Worm (Caenorhabditis elegans) whole organism, L2 larva: ENCODE measurements around the gene T09D3.3.

ENCODE experiments used
- R02D3.7 ChIP-seq: fragments of 150-350 bp; optimal IDR thresholded peaks from 2 replicates; lab custom pipeline; 2014; ENCODE audit warnings: missing biosample characterization, missing genetic modification characterization
- Y55F3AM.14 ChIP-seq: fragments of 200-800 bp; sonication (Bioruptor generic); optimal IDR thresholded peaks from 2 replicates; lab custom pipeline; 2018; ENCODE audit warnings: mild to moderate bottlenecking, missing genetic modification characterization, missing compliant biosample characterization
- aly-2 ChIP-seq: fragments of 150-350 bp; optimal IDR thresholded peaks from 2 replicates; lab custom pipeline; 2014; ENCODE audit warnings: missing biosample characterization, missing genetic modification characterization
- ama-1 ChIP-seq: fragments of 150-350 bp; optimal IDR thresholded peaks from 2 replicates; lab custom pipeline; 2018; ENCODE audit warnings: inconsistent platforms
- blmp-1 ChIP-seq: sonication (generic microtip); optimal IDR thresholded peaks from 2 replicates; lab custom pipeline; 2017; ENCODE audit warnings: missing genetic modification characterization, mild to moderate bottlenecking, missing compliant biosample characterization, antibody characterized with exemption, moderate library complexity; ENCODE audit not compliant: insufficient read depth
- ceh-16 ChIP-seq: fragments of 150-350 bp; optimal IDR thresholded peaks from 2 replicates; lab custom pipeline; 2014; ENCODE audit warnings: missing biosample characterization, missing genetic modification characterization
- ceh-82 ChIP-seq: fragments of 150-350 bp; optimal IDR thresholded peaks from 2 replicates; lab custom pipeline; 2014; ENCODE audit warnings: missing biosample characterization, missing genetic modification characterization
- crh-2 ChIP-seq: sonication (generic microtip); optimal IDR thresholded peaks from 2 replicates; lab custom pipeline; 2017; ENCODE audit warnings: missing biosample characterization, missing genetic modification characterization
- egl-27 ChIP-seq: sonication (generic microtip); optimal IDR thresholded peaks from 3 replicates; lab custom pipeline; 2017; ENCODE audit warnings: missing biosample characterization, missing genetic modification reagents, missing genetic modification characterization
- fos-1 ChIP-seq: fragments of 150-350 bp; optimal IDR thresholded peaks from 2 replicates; lab custom pipeline; 2014; ENCODE audit warnings: missing biosample characterization, missing genetic modification characterization
- lin-11 ChIP-seq: fragments of 150-350 bp; sonication (generic microtip); optimal IDR thresholded peaks from 2 replicates; lab custom pipeline; 2014; ENCODE audit warnings: missing biosample characterization, missing genetic modification characterization, inconsistent platforms, mixed read lengths
- lin-39 ChIP-seq: fragments of 150-350 bp; optimal IDR thresholded peaks from 2 replicates; lab custom pipeline; 2014; ENCODE audit warnings: missing biosample characterization, missing genetic modification reagents, missing genetic modification characterization
- lsy-2 ChIP-seq, 2 experiments: fragments of 150-350 bp in 1 of 2; sonication (generic microtip) in 1 of 2; optimal IDR thresholded peaks; 2 replicates each; lab custom pipeline; 2014 to 2017; ENCODE audit warnings: missing biosample characterization in 2 of 2, missing genetic modification characterization in 2 of 2
- mab-5 ChIP-seq: fragments of 150-350 bp; optimal IDR thresholded peaks from 2 replicates; lab custom pipeline; 2014; ENCODE audit warnings: missing biosample characterization, missing genetic modification characterization
- mbf-1 ChIP-seq: sonication (generic microtip); optimal IDR thresholded peaks from 2 replicates; lab custom pipeline; 2017; ENCODE audit warnings: missing biosample characterization, missing genetic modification characterization
- mdl-1 ChIP-seq, 2 experiments: fragments of 150-350 bp in 1 of 2; sonication (generic microtip) in 1 of 2; optimal IDR thresholded peaks; 2 replicates each; lab custom pipeline; 2017; ENCODE audit warnings: missing biosample characterization in 2 of 2, missing genetic modification characterization in 2 of 2
- nhr-11 ChIP-seq: fragments of 150-350 bp; optimal IDR thresholded peaks from 2 replicates; lab custom pipeline; 2014; ENCODE audit warnings: missing biosample characterization, missing genetic modification characterization
- nhr-12 ChIP-seq: fragments of 150-350 bp; optimal IDR thresholded peaks from 2 replicates; lab custom pipeline; 2014; ENCODE audit warnings: missing biosample characterization, missing genetic modification characterization
- nhr-129 ChIP-seq: fragments of 150-350 bp; optimal IDR thresholded peaks from 2 replicates; lab custom pipeline; 2014; ENCODE audit warnings: missing biosample characterization, missing genetic modification characterization
- nhr-77 ChIP-seq: fragments of 150-350 bp; optimal IDR thresholded peaks from 2 replicates; lab custom pipeline; 2014; ENCODE audit warnings: missing biosample characterization, missing genetic modification characterization
- peb-1 ChIP-seq: fragments of 150-350 bp; optimal IDR thresholded peaks from 2 replicates; lab custom pipeline; 2014; ENCODE audit warnings: missing biosample characterization, missing genetic modification characterization
- sem-4 ChIP-seq: fragments of 150-350 bp; optimal IDR thresholded peaks from 2 replicates; lab custom pipeline; 2014; ENCODE audit warnings: missing biosample characterization, missing genetic modification reagents, missing genetic modification characterization
- skn-1 ChIP-seq: sonication (generic microtip); optimal IDR thresholded peaks from 2 replicates; lab custom pipeline; 2017; ENCODE audit warnings: missing biosample characterization, missing genetic modification characterization
- sma-9 ChIP-seq, 2 experiments: fragments of 150-350 bp in 1 of 2; sonication (generic microtip) in 1 of 2; optimal IDR thresholded peaks; 2 replicates each; lab custom pipeline; 2014 to 2016; ENCODE audit warnings: missing genetic modification characterization in 2 of 2, mild to moderate bottlenecking in 1 of 2, missing biosample characterization in 1 of 2, missing compliant biosample characterization in 1 of 2, missing genetic modification reagents in 1 of 2, moderate library complexity in 1 of 2
- unc-39 ChIP-seq: fragments of 150-350 bp; optimal IDR thresholded peaks from 2 replicates; lab custom pipeline; 2014; ENCODE audit warnings: missing biosample characterization, missing genetic modification characterization
- unc-55 ChIP-seq: fragments of 150-350 bp; sonication (generic microtip); optimal IDR thresholded peaks from 3 replicates; lab custom pipeline; 2014; ENCODE audit warnings: missing biosample characterization, missing genetic modification reagents, missing genetic modification characterization
- unc-62 ChIP-seq: fragments of 150-350 bp; optimal IDR thresholded peaks from 2 replicates; lab custom pipeline; 2014; ENCODE audit warnings: missing biosample characterization, missing genetic modification reagents, missing genetic modification characterization
- zag-1 ChIP-seq: fragments of 150-350 bp; optimal IDR thresholded peaks from 2 replicates; lab custom pipeline; 2014; ENCODE audit warnings: missing biosample characterization, missing genetic modification characterization
- ztf-1 ChIP-seq: fragments of 200-800 bp; sonication (Bioruptor generic); conservative IDR thresholded peaks from 2 replicates; pipeline ENCODE4 v1.3.6; 2022; ENCODE audit warnings: missing genetic modification characterization, missing compliant biosample characterization
- ztf-4 ChIP-seq: fragments of 150-350 bp; optimal IDR thresholded peaks from 2 replicates; lab custom pipeline; 2014; ENCODE audit warnings: missing biosample characterization, missing genetic modification characterization

The T09D3.3 gene

ce11 chrV:5362220-5362619, 12.8 kb upstream of the T09D3.3 start:
- no peak for TF ChIP-seq ceh-16 (tag; lab: Kevin White, UChicago)
- TF ChIP-seq mab-5 (tag; lab: Kevin White, UChicago): no peak
- no peak for TF ChIP-seq lin-11 (tag; lab: Kevin White, UChicago)
- no peak for TF ChIP-seq unc-39
- no peak for TF ChIP-seq unc-55 (GFP tag; lab: Kevin White, UChicago)
- no peak for TF ChIP-seq sma-9 (GFP tag; optimal IDR thresholded peaks at IDR 0.05; lab: Kevin White, UChicago)
- TF ChIP-seq sma-9 (tag; optimal IDR thresholded peaks at IDR 0.05; lab: Kevin White, UChicago): no peak
- no peak for TF ChIP-seq mbf-1 (tag; lab: Kevin White, UChicago)
- no peak for TF ChIP-seq mdl-1 (tag; optimal IDR thresholded peaks at IDR 0.05; lab: Kevin White, UChicago)
- no peak for TF ChIP-seq R02D3.7
- no peak for TF ChIP-seq sem-4 (tag; lab: Kevin White, UChicago)
- TF ChIP-seq aly-2 (tag; lab: Kevin White, UChicago): no peak
- no peak for TF ChIP-seq ceh-82 (tag; lab: Kevin White, UChicago)
- no peak for TF ChIP-seq Y55F3AM.14 (GFP tag; lab: Kevin White, UChicago)

ce11 chrV:5358772-5359171, 9.4 kb upstream of the T09D3.3 start, which contains the start of gene nhr-216:
Gene nhr-216 (minus strand): TSS chrV:5358872.
- no peak for TF ChIP-seq lsy-2 (tag; optimal IDR thresholded peaks at IDR 0.05; lab: Kevin White, UChicago)
- no peak for TF ChIP-seq R02D3.7
- TF ChIP-seq, all 48 proteins: peak for 0

DNA sequence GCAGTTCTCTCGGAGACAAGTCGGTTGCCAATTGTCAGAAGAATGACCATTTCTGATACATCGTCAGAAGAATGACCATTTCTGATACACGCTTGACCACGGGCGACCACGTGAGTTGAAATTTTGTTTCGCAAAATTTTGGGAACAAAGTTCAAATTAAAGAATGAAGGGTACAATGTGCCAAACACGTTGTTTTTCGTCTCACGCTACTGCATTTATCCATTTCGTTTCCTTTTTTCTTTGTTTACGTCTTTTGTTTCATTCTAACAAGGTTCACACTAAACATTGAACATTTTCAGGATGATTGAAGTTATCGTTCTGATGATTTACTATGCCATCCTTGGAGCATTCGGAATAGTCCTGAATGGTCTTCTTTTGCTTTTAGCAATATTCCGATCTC, 2.1 kb upstream of the T09D3.3 start, which contains the start of gene srd-9:
Gene srd-9 (plus strand): TSS at position 301 of the 400 bp plus-strand sequence.
- TF ChIP-seq R02D3.7 (no peak), peb-1 (no peak)

ce11 chrV:5345419-5345818, 4.0 kb downstream of the T09D3.3 start, which contains the start of gene srg-25:
Gene srg-25 (minus strand): TSS chrV:5345519.
- TF ChIP-seq ceh-16 (tag; lab: Kevin White, UChicago) (no peak), ztf-4 (no peak), unc-62 (GFP tag; lab: Kevin White, UChicago) (no peak), Y55F3AM.14 (GFP tag; lab: Kevin White, UChicago) (no peak), lin-39 (tag; lab: Kevin White, UChicago) (no peak), fos-1 (tag; lab: Kevin White, UChicago) (no peak), crh-2 (no peak), unc-39 (no peak), lin-11 (tag; lab: Kevin White, UChicago) (no peak), nhr-77 (tag; lab: Kevin White, UChicago) (no peak), ama-1 (lab: Kevin White, UChicago) (no peak), egl-27 (tag; lab: Kevin White, UChicago) (no peak), peb-1 (no peak), sma-9 (GFP tag; optimal IDR thresholded peaks at IDR 0.05; lab: Kevin White, UChicago) (no peak), sma-9 (tag; optimal IDR thresholded peaks at IDR 0.05; lab: Kevin White, UChicago) (no peak), nhr-129 (tag; lab: Kevin White, UChicago) (no peak)

- TF ChIP-seq lsy-2 (tag; optimal IDR thresholded peaks at IDR 0.05; lab: Kevin White, UChicago) (no peak), nhr-12 (tag; lab: Kevin White, UChicago) (no peak), unc-62 (GFP tag; lab: Kevin White, UChicago) (no peak)
Observed at ce11 chrV:5339497-5339896, 9.9 kb downstream of the T09D3.3 start, which contains the start of gene srg-27. Gene srg-27 (plus strand): TSS chrV:5339797.

DNA sequence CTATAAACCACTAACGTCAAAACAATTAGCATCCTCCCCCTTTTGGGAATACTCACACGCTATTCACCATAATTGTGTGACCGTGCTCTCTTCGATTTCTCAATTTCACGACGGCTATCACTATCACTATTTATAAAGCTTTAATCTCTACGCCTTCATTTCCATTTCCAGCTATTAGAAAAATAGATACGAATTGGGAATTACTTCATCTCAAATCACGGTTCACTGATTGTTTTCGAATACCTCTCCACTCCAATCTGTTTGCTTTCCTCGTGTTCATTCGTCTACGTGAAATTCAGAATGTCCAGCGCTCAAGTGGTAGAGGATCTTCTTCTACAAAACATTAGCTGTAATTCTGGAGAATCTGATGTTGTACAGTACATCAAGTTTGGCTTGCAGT, 12.5 kb downstream of the T09D3.3 start, which contains the start of gene srg-29:
Gene srg-29 (plus strand): TSS at position 301 of the 400 bp plus-strand sequence.
- TF ChIP-seq nhr-11 (tag; lab: Kevin White, UChicago) (no peak), lsy-2 (tag; optimal IDR thresholded peaks at IDR 0.05; lab: Kevin White, UChicago) (no peak), ceh-16 (tag; lab: Kevin White, UChicago) (no peak), zag-1 (tag; lab: Kevin White, UChicago) (no peak), blmp-1 (tag; lab: Kevin White, UChicago) (no peak), ama-1 (lab: Kevin White, UChicago) (no peak), lin-39 (tag; lab: Kevin White, UChicago) (no peak), skn-1 (tag; lab: Kevin White, UChicago) (no peak), sma-9 (GFP tag; optimal IDR thresholded peaks at IDR 0.05; lab: Kevin White, UChicago) (no peak), sma-9 (tag; optimal IDR thresholded peaks at IDR 0.05; lab: Kevin White, UChicago) (no peak), unc-55 (GFP tag; lab: Kevin White, UChicago) (no peak), ztf-1 (no peak)
